Worm (Caenorhabditis elegans) whole organism, L2 larva: ENCODE results near the gene F35G2.3.

ENCODE experiments used
- lin-39 ChIP-seq: fragments of 150-350 bp; optimal IDR thresholded peaks from 2 replicates; lab custom pipeline; 2014; ENCODE audit warnings: missing biosample characterization, missing genetic modification reagents, missing genetic modification characterization
- mbf-1 ChIP-seq: sonication (generic microtip); optimal IDR thresholded peaks from 2 replicates; lab custom pipeline; 2017; ENCODE audit warnings: missing biosample characterization, missing genetic modification characterization
- skn-1 ChIP-seq: sonication (generic microtip); optimal IDR thresholded peaks from 2 replicates; lab custom pipeline; 2017; ENCODE audit warnings: missing biosample characterization, missing genetic modification characterization
- unc-39 ChIP-seq: fragments of 150-350 bp; optimal IDR thresholded peaks from 2 replicates; lab custom pipeline; 2014; ENCODE audit warnings: missing biosample characterization, missing genetic modification characterization

DNA sequence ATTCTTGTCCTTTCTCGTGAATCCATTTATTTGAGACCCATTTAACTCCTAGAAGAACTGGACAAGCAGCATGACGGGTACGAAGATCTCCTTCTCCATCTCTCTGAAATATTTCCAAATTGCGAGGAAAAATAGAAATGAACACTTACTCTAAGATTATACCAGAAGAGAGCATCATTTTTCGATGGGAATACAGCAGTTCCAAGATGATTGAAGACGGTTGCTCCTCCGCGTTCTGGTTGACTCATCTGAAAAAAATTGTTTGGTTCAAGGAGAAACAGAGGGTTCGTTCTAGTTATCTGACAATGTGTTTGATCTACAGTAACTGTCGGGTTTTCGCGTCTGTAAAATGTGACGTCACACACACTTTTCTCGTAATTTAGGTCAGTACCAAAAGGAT is 1.9 kb downstream of the F35G2.3 start:
- TF ChIP-seq skn-1 (tag; lab: Kevin White, UChicago) (no peak), unc-39 (tag; lab: Kevin White, UChicago) (no peak), mbf-1 (no peak), lin-39 (tag; lab: Kevin White, UChicago) (no peak)
